Fruit fly (Drosophila melanogaster): ENCODE results near the gene smog.

smog gene

DNA sequence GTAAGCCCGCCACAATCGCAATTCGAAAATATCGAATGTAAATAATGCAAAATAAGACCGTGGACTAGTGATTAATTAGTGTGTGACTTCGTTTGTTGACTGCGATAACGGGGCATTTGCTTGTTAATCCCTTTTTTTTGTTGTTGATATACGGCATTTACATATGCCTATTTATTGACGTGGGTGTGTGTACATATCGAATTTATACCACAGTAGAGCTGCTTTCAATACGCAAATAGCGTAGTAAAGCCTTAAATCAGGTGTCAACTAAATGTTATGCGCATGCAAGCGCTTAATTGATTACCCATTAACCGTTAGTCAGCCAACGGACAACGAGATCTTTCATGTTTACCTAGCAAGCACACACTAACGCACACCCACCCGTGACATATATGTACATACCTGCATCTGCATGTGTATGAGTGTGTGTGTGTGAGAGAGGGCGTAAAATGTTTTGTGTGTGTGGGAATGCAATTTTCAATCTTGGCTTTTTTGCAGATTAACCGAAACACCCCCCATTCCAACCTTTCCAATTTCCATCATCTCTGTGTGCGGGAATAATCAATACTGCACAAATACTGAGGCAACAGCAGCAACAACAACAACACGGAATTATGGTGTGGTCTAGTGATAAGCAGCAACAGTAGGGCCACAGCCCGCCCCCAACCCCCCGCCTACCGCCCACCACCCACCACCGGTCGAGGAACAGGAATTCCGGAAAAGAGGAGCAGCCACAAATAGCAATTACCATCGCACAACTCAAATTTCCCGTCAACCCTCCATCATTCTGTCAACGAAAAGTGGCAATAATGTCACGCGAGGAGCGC is 14.0 kb upstream of the smog start (continued):
- TF ChIP-seq btn (GFP tag; optimal IDR thresholded peaks at IDR 0.05): peak; percentile 20
- TF ChIP-seq ro (GFP tag; IDR thresholded peaks at IDR 0.05): no peak
- TF ChIP-seq CG31365 (tag; optimal IDR thresholded peaks at IDR 0.05): peak; percentile 51
- no peak for TF ChIP-seq CG10274 (GFP tag; optimal IDR thresholded peaks at IDR 0.05)
- no peak for TF ChIP-seq CG11085 (GFP tag; IDR thresholded peaks at IDR 0.05)
- no peak for TF ChIP-seq Tbp (GFP tag; optimal IDR thresholded peaks at IDR 0.05)
- peak; percentile 71 for TF ChIP-seq CG6813 (GFP tag; optimal IDR thresholded peaks at IDR 0.05)
- peak; percentile 38 for TF ChIP-seq CG33213 (GFP tag; optimal IDR thresholded peaks at IDR 0.05)
- no peak for TF ChIP-seq CG1832 (GFP tag; optimal IDR thresholded peaks at IDR 0.05)
- no peak for TF ChIP-seq CG16863 (GFP tag; optimal IDR thresholded peaks at IDR 0.05)
- TF ChIP-seq CG11695 (GFP tag; IDR thresholded peaks at IDR 0.05): no peak
- TF ChIP-seq CG13775 (GFP tag; optimal IDR thresholded peaks at IDR 0.05): no peak
- TF ChIP-seq sim (GFP tag; IDR thresholded peaks at IDR 0.05): no peak
- no peak for TF ChIP-seq psq (GFP tag; optimal IDR thresholded peaks at IDR 0.05)
- TF ChIP-seq CG10654 (GFP tag; optimal IDR thresholded peaks at IDR 0.05): no peak
- no peak for TF ChIP-seq Blimp-1 (GFP tag; optimal IDR thresholded peaks at IDR 0.05)
- no peak for TF ChIP-seq CG10979 (tag; optimal IDR thresholded peaks at IDR 0.05)
- TF ChIP-seq CG4730 (GFP tag; IDR thresholded peaks at IDR 0.05): no peak
- TF ChIP-seq onecut (GFP tag; IDR thresholded peaks at IDR 0.05): peak; percentile 97
- peak; percentile 94 for TF ChIP-seq sens (GFP tag)
- no peak for TF ChIP-seq nmo (GFP tag; optimal IDR thresholded peaks at IDR 0.05)
- TF ChIP-seq Elba2 (GFP tag; optimal IDR thresholded peaks at IDR 0.05): no peak
- TF ChIP-seq CG31441 (GFP tag; IDR thresholded peaks at IDR 0.05): no peak; the same call in 1 of the 2 replicates
- TF ChIP-seq Poxn (GFP tag; IDR thresholded peaks at IDR 0.05): no peak
- TF ChIP-seq NfI (GFP tag; optimal IDR thresholded peaks at IDR 0.05): no peak
- peak; percentile 42 for TF ChIP-seq CG14710 (tag; optimal IDR thresholded peaks at IDR 0.05)
- TF ChIP-seq ash1 (GFP tag; optimal IDR thresholded peaks at IDR 0.05): no peak
- TF ChIP-seq prd (optimal IDR thresholded peaks at IDR 0.05): no peak
- no peak for TF ChIP-seq prd (GFP tag; IDR thresholded peaks at IDR 0.05)
- TF ChIP-seq ttk (GFP tag; IDR thresholded peaks at IDR 0.05): no peak
- peak; percentile 91 for TF ChIP-seq p53 (GFP tag; optimal IDR thresholded peaks at IDR 0.05)
- TF ChIP-seq sqz (GFP tag; optimal IDR thresholded peaks at IDR 0.05): peak; percentile 11
- TF ChIP-seq Dip2 (GFP tag; IDR thresholded peaks at IDR 0.05): no peak
- TF ChIP-seq ems (GFP tag; optimal IDR thresholded peaks at IDR 0.05): no peak
- peak; percentile 8 for TF ChIP-seq CG9727 (GFP tag; optimal IDR thresholded peaks at IDR 0.05)
- no peak for TF ChIP-seq ind (GFP tag; optimal IDR thresholded peaks at IDR 0.05)
- TF ChIP-seq CG14667 (GFP tag; IDR thresholded peaks at IDR 0.05): no peak
- TF ChIP-seq jigr1 (GFP tag; IDR thresholded peaks at IDR 0.05): no peak
- no peak for TF ChIP-seq CG31224 (GFP tag; IDR thresholded peaks at IDR 0.05)
- TF ChIP-seq CG14050 (GFP tag; IDR thresholded peaks at IDR 0.05): no peak
- TF ChIP-seq Nf-YB (GFP tag; optimal IDR thresholded peaks at IDR 0.05): no peak
- no peak for TF ChIP-seq pita (GFP tag; optimal IDR thresholded peaks at IDR 0.05)
- no peak for TF ChIP-seq CG2116 (GFP tag; optimal IDR thresholded peaks at IDR 0.05)
- TF ChIP-seq CG4404 (GFP tag; IDR thresholded peaks at IDR 0.05): no peak
- peak; percentile 71 for TF ChIP-seq ara (GFP tag; IDR thresholded peaks at IDR 0.05)
- TF ChIP-seq PHDP (tag; optimal IDR thresholded peaks at IDR 0.05): peak; percentile 19
- TF ChIP-seq CG2120 (GFP tag; optimal IDR thresholded peaks at IDR 0.05): no peak
- peak; percentile 1 for TF ChIP-seq ewg (GFP tag; optimal IDR thresholded peaks at IDR 0.05)
- TF ChIP-seq MTF-1 (GFP tag; optimal IDR thresholded peaks at IDR 0.05; ENCODE audit: borderline replicate concordance): peak; percentile 54
- TF ChIP-seq CG7271 (tag; optimal IDR thresholded peaks at IDR 0.05): no peak
- TF ChIP-seq toy (GFP tag; IDR thresholded peaks at IDR 0.05): no peak
